Worm (Caenorhabditis elegans) whole organism, L4 larva: Measurements from ENCODE around the gene nhr-252.

Source experiments
- egl-27 ChIP-seq: sonication (generic microtip); optimal IDR thresholded peaks from 3 replicates; lab custom pipeline; 2017; ENCODE audit warnings: missing biosample characterization, missing genetic modification reagents, missing genetic modification characterization
- skn-1 ChIP-seq: fragments of 150-350 bp; optimal IDR thresholded peaks from 2 replicates; lab custom pipeline; 2014; ENCODE audit warnings: missing biosample characterization, missing genetic modification characterization

DNA sequence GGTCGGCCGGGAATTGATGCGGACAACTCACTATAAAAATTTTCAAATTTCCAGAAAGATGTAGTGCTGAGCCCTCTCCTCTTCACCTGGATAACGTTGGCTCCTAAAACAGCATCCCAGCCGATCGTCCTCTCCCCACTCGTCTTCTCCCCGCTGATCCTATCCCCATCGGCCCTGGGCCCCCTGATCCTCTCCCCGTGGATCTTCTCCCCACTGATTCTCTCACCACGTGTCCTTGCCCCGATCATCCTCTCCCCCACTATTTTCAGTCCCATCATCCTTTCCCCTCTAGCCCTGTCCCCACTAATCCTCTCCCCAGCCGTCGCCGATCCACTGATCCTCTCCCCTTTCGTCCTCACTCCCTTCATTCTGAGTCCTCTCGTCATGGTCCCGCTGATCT lies 31.2 kb upstream of the nhr-252 start:
- TF ChIP-seq skn-1 (tag; lab: Kevin White, UChicago), result no peak
- TF ChIP-seq egl-27 (tag; lab: Kevin White, UChicago), result no peak
